Fruit fly (Drosophila melanogaster) whole organism, embryonic: ENCODE results near the gene anchor.
A peak's percentile ranks its signal among the peaks of the same experiment; 100 is the strongest.

ENCODE experiments used
- Atf-2 ChIP-seq: fragments of 200-800 bp; sonication (Bioruptor generic); optimal IDR thresholded peaks from 2 replicates; lab custom pipeline; 2016; ENCODE audit warnings: missing biosample characterization, missing genetic modification characterization
- B-H1 ChIP-seq: fragments of 200-800 bp; sonication (Bioruptor generic); IDR thresholded peaks from 3 replicates; pipeline ENCODE4 v1.3.6; 2022; ENCODE audit warnings: missing biosample characterization, missing genetic modification characterization
- BtbVII ChIP-seq: fragments of 200-800 bp; sonication (Bioruptor generic); optimal IDR thresholded peaks from 3 replicates; lab custom pipeline; 2017; ENCODE audit warnings: missing biosample characterization, mild to moderate bottlenecking, missing genetic modification characterization
- CG10431 ChIP-seq: fragments of 200-800 bp; sonication (Bioruptor generic); optimal IDR thresholded peaks from 3 replicates; lab custom pipeline; 2018; ENCODE audit warnings: missing biosample characterization, mild to moderate bottlenecking, missing genetic modification characterization
- CG12659 ChIP-seq: fragments of 200-800 bp; sonication (Bioruptor generic); optimal IDR thresholded peaks from 3 replicates; lab custom pipeline; 2017; ENCODE audit warnings: mild to moderate bottlenecking, missing biosample characterization, missing genetic modification reagents, missing genetic modification characterization
- CG13894 ChIP-seq: fragments of 200-800 bp; sonication (Bioruptor generic); optimal IDR thresholded peaks from 3 replicates; lab custom pipeline; 2018; ENCODE audit warnings: missing biosample characterization, mild to moderate bottlenecking, missing genetic modification characterization, moderate library complexity
- CG14050 ChIP-seq: fragments of 200-800 bp; sonication (Bioruptor generic); IDR thresholded peaks from 3 replicates; pipeline ENCODE4 v1.3.6; 2022; ENCODE audit warnings: missing biosample characterization, missing genetic modification characterization
- CG15269 ChIP-seq: fragments of 200-800 bp; sonication (Bioruptor generic); optimal IDR thresholded peaks from 2 replicates; lab custom pipeline; 2018; ENCODE audit warnings: missing biosample characterization, mild to moderate bottlenecking, missing genetic modification characterization, moderate library complexity
- CG16815 ChIP-seq: fragments of 200-800 bp; sonication (Bioruptor generic); optimal IDR thresholded peaks from 3 replicates; lab custom pipeline; 2017; ENCODE audit warnings: missing biosample characterization, mild to moderate bottlenecking, missing genetic modification characterization
- CG17359 ChIP-seq: fragments of 200-800 bp; sonication (Bioruptor generic); optimal IDR thresholded peaks from 3 replicates; lab custom pipeline; 2018; ENCODE audit warnings: missing biosample characterization, mild to moderate bottlenecking, missing genetic modification characterization, moderate library complexity
- CG17612 ChIP-seq: fragments of 200-800 bp; sonication (Bioruptor generic); IDR thresholded peaks from 2 replicates; pipeline ENCODE4 v1.3.6; 2022; ENCODE audit warnings: missing biosample characterization, missing genetic modification characterization
- CG1832 ChIP-seq: fragments of 200-800 bp; sonication (Bioruptor generic); optimal IDR thresholded peaks from 2 replicates; lab custom pipeline; 2017; ENCODE audit warnings: missing biosample characterization, mild to moderate bottlenecking, missing genetic modification characterization, inconsistent platforms
- CG18476 ChIP-seq: fragments of 200-800 bp; sonication (Bioruptor generic); optimal IDR thresholded peaks from 2 replicates; lab custom pipeline; 2016; ENCODE audit warnings: missing biosample characterization, mild to moderate bottlenecking, missing genetic modification characterization
- CG34376 ChIP-seq: fragments of 200-800 bp; sonication (Bioruptor generic); optimal IDR thresholded peaks from 2 replicates; lab custom pipeline; 2018; ENCODE audit warnings: missing biosample characterization, mild to moderate bottlenecking, missing genetic modification characterization
- CG4707 ChIP-seq: fragments of 200-800 bp; sonication (Bioruptor generic); optimal IDR thresholded peaks from 2 replicates; lab custom pipeline; 2018; ENCODE audit warnings: missing biosample characterization, mild to moderate bottlenecking, missing genetic modification characterization, moderate library complexity
- CG5953 ChIP-seq: fragments of 200-800 bp; sonication (Bioruptor generic); IDR thresholded peaks from 2 replicates; pipeline ENCODE4 v1.3.6; 2022; ENCODE audit warnings: missing biosample characterization, missing genetic modification characterization
- CG6254 ChIP-seq: fragments of 200-800 bp; sonication (Bioruptor generic); optimal IDR thresholded peaks from 3 replicates; lab custom pipeline; 2017; ENCODE audit warnings: mild to moderate bottlenecking, missing biosample characterization, missing genetic modification reagents, missing genetic modification characterization
- CG6854 ChIP-seq: fragments of 200-800 bp; sonication (Bioruptor generic); optimal IDR thresholded peaks from 3 replicates; lab custom pipeline; 2017; ENCODE audit warnings: missing biosample characterization, mild to moderate bottlenecking, missing genetic modification characterization
- CG7745 ChIP-seq: fragments of 200-800 bp; sonication (Bioruptor generic); optimal IDR thresholded peaks from 2 replicates; lab custom pipeline; 2018; ENCODE audit warnings: missing biosample characterization, mild to moderate bottlenecking, missing genetic modification characterization, moderate library complexity
- CG7928 ChIP-seq: fragments of 200-800 bp; sonication (Bioruptor generic); optimal IDR thresholded peaks from 2 replicates; lab custom pipeline; 2017; ENCODE audit warnings: missing biosample characterization, mild to moderate bottlenecking, missing genetic modification characterization
- CG8924 ChIP-seq: fragments of 200-800 bp; optimal IDR thresholded peaks from 3 replicates; lab custom pipeline; 2019; ENCODE audit warnings: missing biosample characterization, mild to moderate bottlenecking, missing genetic modification characterization, moderate library complexity
- CG9932 ChIP-seq: fragments of 200-800 bp; sonication (Bioruptor generic); IDR thresholded peaks from 2 replicates; pipeline ENCODE4 v1.3.6; 2022; ENCODE audit warnings: missing biosample characterization, missing genetic modification characterization
- Chrac-16 ChIP-seq: fragments of 200-800 bp; sonication (Bioruptor generic); optimal IDR thresholded peaks from 3 replicates; lab custom pipeline; 2016; ENCODE audit warnings: missing biosample characterization, missing genetic modification characterization
- H15 ChIP-seq: fragments of 200-800 bp; sonication (Bioruptor generic); IDR thresholded peaks from 3 replicates; pipeline ENCODE4 v1.3.6; 2022; ENCODE audit warnings: missing biosample characterization, missing genetic modification characterization
- Kr ChIP-seq: fragments of 200-800 bp; sonication (Bioruptor generic); optimal IDR thresholded peaks from 2 replicates; lab custom pipeline; 2017; ENCODE audit warnings: missing biosample characterization, mild to moderate bottlenecking, missing genetic modification characterization
- Nf-YA ChIP-seq: fragments of 200-800 bp; sonication (Bioruptor generic); IDR thresholded peaks from 2 replicates; pipeline ENCODE4 v1.3.6; 2022; ENCODE audit warnings: missing biosample characterization, missing genetic modification characterization
- Oli ChIP-seq: fragments of 200-800 bp; sonication (Bioruptor generic); optimal IDR thresholded peaks from 2 replicates; lab custom pipeline; 2018; ENCODE audit warnings: missing biosample characterization, mild to moderate bottlenecking, missing genetic modification characterization, moderate library complexity
- Optix ChIP-seq: fragments of 200-800 bp; sonication (Bioruptor generic); IDR thresholded peaks from 3 replicates; pipeline ENCODE4 v1.3.6; 2022; ENCODE audit warnings: missing biosample characterization, missing genetic modification characterization
- Ptx1 ChIP-seq: fragments of 200-800 bp; sonication (Bioruptor generic); IDR thresholded peaks from 2 replicates; pipeline ENCODE4 v1.3.6; 2022; ENCODE audit warnings: missing biosample characterization, missing genetic modification characterization
- Sin3A ChIP-seq: fragments of >200 bp; optimal IDR thresholded peaks from 2 replicates; lab custom pipeline; 2018
- ase ChIP-seq: fragments of 200-800 bp; sonication (Bioruptor generic); IDR thresholded peaks from 3 replicates; pipeline ENCODE4 v1.3.6; 2022; ENCODE audit warnings: missing biosample characterization, missing genetic modification characterization
- az2 ChIP-seq: fragments of 200-800 bp; sonication (Bioruptor generic); optimal IDR thresholded peaks from 3 replicates; lab custom pipeline; 2016; ENCODE audit warnings: missing biosample characterization, missing genetic modification characterization
- chif ChIP-seq, 2 experiments: fragments of 200-800 bp; sonication (Bioruptor generic); optimal IDR thresholded peaks; 3 replicates each; lab custom pipeline; 2016; ENCODE audit warnings: missing biosample characterization in 2 of 2, missing genetic modification characterization in 2 of 2
- dimm ChIP-seq: fragments of 200-800 bp; sonication (Bioruptor generic); IDR thresholded peaks from 2 replicates; pipeline ENCODE4 v1.3.6; 2022; ENCODE audit warnings: missing biosample characterization, missing genetic modification characterization
- disco-r ChIP-seq: fragments of 200-800 bp; sonication (Bioruptor generic); optimal IDR thresholded peaks from 2 replicates; lab custom pipeline; 2016; ENCODE audit warnings: missing biosample characterization, missing genetic modification characterization
- dmrt99B ChIP-seq: fragments of 200-800 bp; sonication (Bioruptor generic); optimal IDR thresholded peaks from 2 replicates; lab custom pipeline; 2018; ENCODE audit warnings: missing biosample characterization, mild to moderate bottlenecking, missing genetic modification characterization, moderate library complexity
- dysf ChIP-seq: fragments of 200-800 bp; sonication (Bioruptor generic); IDR thresholded peaks from 3 replicates; pipeline ENCODE4 v1.3.6; 2022; ENCODE audit warnings: missing biosample characterization, missing genetic modification characterization
- en ChIP-seq: fragments of 200-800 bp; sonication (Bioruptor generic); optimal IDR thresholded peaks from 2 replicates; lab custom pipeline; 2016; ENCODE audit warnings: missing biosample characterization, missing genetic modification characterization
- gro ChIP-seq: fragments of 200-800 bp; sonication (Bioruptor generic); optimal IDR thresholded peaks from 2 replicates; lab custom pipeline; 2016; ENCODE audit warnings: missing biosample characterization, missing genetic modification characterization
- hbn ChIP-seq: fragments of 200-800 bp; sonication (Bioruptor generic); IDR thresholded peaks from 2 replicates; pipeline ENCODE4 v1.3.6; 2022; ENCODE audit warnings: missing biosample characterization, missing genetic modification characterization; ENCODE audit not compliant: partially characterized antibody
- jigr1 ChIP-seq: fragments of 200-800 bp; sonication (Bioruptor generic); IDR thresholded peaks from 3 replicates; pipeline ENCODE4 v1.3.6; 2022; ENCODE audit warnings: missing biosample characterization, missing genetic modification characterization
- oc ChIP-seq: fragments of 200-800 bp; sonication (Bioruptor generic); optimal IDR thresholded peaks from 2 replicates; lab custom pipeline; 2018; ENCODE audit warnings: missing biosample characterization, mild to moderate bottlenecking, missing genetic modification characterization, moderate library complexity
- peb ChIP-seq: fragments of 200-800 bp; sonication (Bioruptor generic); IDR thresholded peaks from 2 replicates; pipeline ENCODE4 v1.3.6; 2022; ENCODE audit warnings: missing biosample characterization, missing genetic modification characterization
- pita ChIP-seq: fragments of 200-800 bp; sonication (Bioruptor generic); optimal IDR thresholded peaks from 2 replicates; lab custom pipeline; 2017; ENCODE audit warnings: missing biosample characterization, mild to moderate bottlenecking, missing genetic modification characterization
- ranshi ChIP-seq: fragments of 200-800 bp; sonication (Bioruptor generic); IDR thresholded peaks from 2 replicates; pipeline ENCODE4 v1.3.6; 2022; ENCODE audit warnings: missing biosample characterization, missing genetic modification characterization
- ro ChIP-seq: fragments of 200-800 bp; sonication (Bioruptor generic); IDR thresholded peaks from 2 replicates; pipeline ENCODE4 v1.3.6; 2022; ENCODE audit warnings: missing biosample characterization, missing genetic modification characterization
- salm ChIP-seq: fragments of 200-800 bp; sonication (Bioruptor generic); optimal IDR thresholded peaks from 2 replicates; lab custom pipeline; 2018; ENCODE audit warnings: missing biosample characterization, mild to moderate bottlenecking, missing genetic modification characterization
- sna ChIP-seq: fragments of 200-800 bp; sonication (Bioruptor generic); IDR thresholded peaks from 2 replicates; pipeline ENCODE4 v1.3.6; 2022; ENCODE audit warnings: missing biosample characterization, missing genetic modification characterization; ENCODE audit not compliant: partially characterized antibody
- tin ChIP-seq: fragments of 200-800 bp; sonication (Bioruptor generic); optimal IDR thresholded peaks from 3 replicates; lab custom pipeline; 2016; ENCODE audit warnings: missing biosample characterization, missing genetic modification characterization
- z ChIP-seq: fragments of 200-800 bp; sonication (Bioruptor generic); IDR thresholded peaks from 3 replicates; pipeline ENCODE4 v1.3.6; 2022; ENCODE audit warnings: missing biosample characterization, missing genetic modification characterization

anchor gene

dm6 chr3L:17610896-17611711 lies 10.5 kb upstream of the anchor start (continued):
- TF ChIP-seq gro (GFP tag; lab: Kevin White, UChicago) (no peak), CG1832 (GFP tag; lab: Kevin White, UChicago) (peak; percentile 17), CG16815 (peak; percentile 68), Chrac-16 (GFP tag; lab: Kevin White, UChicago) (peak; percentile 41), CG10431 (GFP tag; lab: Kevin White, UChicago) (peak; percentile 64), CG12659 (peak; percentile 61), dysf (GFP tag; lab: Robert Waterston, UW) (peak; percentile 30; the same call in 1 of the 3 replicates), sna (GFP tag; lab: Robert Waterston, UW) (no peak), CG4707 (peak; percentile 46), dmrt99B (tag; lab: Kevin White, UChicago) (peak; percentile 85), salm (tag; lab: Kevin White, UChicago) (peak; percentile 8), ase (peak; percentile 16; the same call in 1 of the 3 replicates), hbn (GFP tag; lab: Robert Waterston, UW) (no peak), en (GFP tag; lab: Kevin White, UChicago) (no peak), CG15269 (peak; percentile 63), peb (no peak), chif (GFP tag; optimal IDR thresholded peaks at IDR 0.05; lab: Kevin White, UChicago) (peak in 1 of 2 experiments; percentile 22), Kr (no peak), CG7928 (GFP tag; lab: Kevin White, UChicago) (no peak), CG34376 (GFP tag; lab: Kevin White, UChicago) (no peak), BtbVII (GFP tag; lab: Kevin White, UChicago) (peak; percentile 42), Sin3A (lab: Kevin White, UChicago) (no peak), CG13894 (tag; lab: Kevin White, UChicago) (no peak), CG9932 (GFP tag; lab: Robert Waterston, UW) (no peak), CG18476 (GFP tag; lab: Kevin White, UChicago) (peak; percentile 36), disco-r (GFP tag; lab: Kevin White, UChicago) (no peak), Ptx1 (peak; percentile 31; the same call in 1 of the 2 replicates), ro (GFP tag; lab: Robert Waterston, UW) (no peak), CG14050 (GFP tag; lab: Robert Waterston, UW) (no peak), dimm (GFP tag; lab: Robert Waterston, UW) (peak; percentile 8; the same call in 1 of the 2 replicates), CG6854 (GFP tag; lab: Kevin White, UChicago) (no peak), Optix (no peak), CG8924 (tag; lab: Kevin White, UChicago) (peak; percentile 66), CG17612 (GFP tag; lab: Robert Waterston, UW) (no peak), B-H1 (GFP tag; lab: Robert Waterston, UW) (no peak), H15 (GFP tag; lab: Robert Waterston, UW) (no peak), pita (GFP tag; lab: Kevin White, UChicago) (no peak), CG5953 (GFP tag; lab: Robert Waterston, UW) (no peak), Oli (tag; lab: Kevin White, UChicago) (peak; percentile 83), jigr1 (GFP tag; lab: Robert Waterston, UW) (no peak), CG7745 (tag; lab: Kevin White, UChicago) (no peak), oc (tag; lab: Kevin White, UChicago) (peak; percentile 9), CG6254 (GFP tag; lab: Kevin White, UChicago) (peak; percentile 75), az2 (GFP tag; lab: Kevin White, UChicago) (peak; percentile 82), Atf-2 (GFP tag; lab: Kevin White, UChicago) (no peak), ranshi (GFP tag; lab: Robert Waterston, UW) (no peak), tin (GFP tag; lab: Kevin White, UChicago) (peak; percentile 58), CG17359 (tag; lab: Kevin White, UChicago) (peak; percentile 70), z (GFP tag; lab: Robert Waterston, UW) (0 out of 3 replicates have a peak, but pooled peaks have one; percentile 44), Nf-YA (GFP tag; lab: Robert Waterston, UW) (no peak)
